Worm (Caenorhabditis elegans) whole organism, midembryonic: Measurements from ENCODE around the gene clec-224.

Experiments
- T22C8.4 ChIP-seq: fragments of 200-800 bp; sonication (Bioruptor generic); IDR thresholded peaks from 2 replicates; pipeline ENCODE4 v1.3.6; 2022; ENCODE audit warnings: missing genetic modification characterization, missing compliant biosample characterization
- cog-1 ChIP-seq: sonication (generic microtip); optimal IDR thresholded peaks from 2 replicates; lab custom pipeline; 2016; ENCODE audit warnings: missing genetic modification characterization, missing compliant biosample characterization
- flt-1 ChIP-seq: fragments of 200-800 bp; sonication (Bioruptor generic); IDR thresholded peaks from 2 replicates; pipeline ENCODE4 v1.3.6; 2022; ENCODE audit warnings: missing genetic modification characterization, missing compliant biosample characterization
- klf-2 ChIP-seq: fragments of 200-800 bp; sonication (Bioruptor generic); conservative IDR thresholded peaks from 2 replicates; pipeline ENCODE4 v1.3.6; 2022; ENCODE audit warnings: missing genetic modification reagents, missing genetic modification characterization, missing compliant biosample characterization
- med-1 ChIP-seq: sonication (generic microtip); optimal IDR thresholded peaks from 2 replicates; lab custom pipeline; 2017; ENCODE audit warnings: missing genetic modification characterization, mild to moderate bottlenecking, missing compliant biosample characterization, antibody characterized with exemption, missing genetic modification reagents; ENCODE audit not compliant: insufficient read depth
- ref-1 ChIP-seq: fragments of 200-800 bp; sonication (Bioruptor generic); conservative IDR thresholded peaks from 2 replicates; pipeline ENCODE4 v1.3.6; 2022; ENCODE audit warnings: missing genetic modification reagents, missing genetic modification characterization, missing compliant biosample characterization
- tab-1 ChIP-seq: fragments of 200-800 bp; sonication (Bioruptor generic); IDR thresholded peaks from 2 replicates; pipeline ENCODE4 v1.3.6; 2022; ENCODE audit warnings: missing genetic modification characterization, missing compliant biosample characterization
- ztf-29 ChIP-seq: fragments of 200-800 bp; sonication (Bioruptor generic); IDR thresholded peaks from 2 replicates; pipeline ENCODE4 v1.3.6; 2022; ENCODE audit warnings: missing genetic modification reagents, missing genetic modification characterization, missing compliant biosample characterization

DNA sequence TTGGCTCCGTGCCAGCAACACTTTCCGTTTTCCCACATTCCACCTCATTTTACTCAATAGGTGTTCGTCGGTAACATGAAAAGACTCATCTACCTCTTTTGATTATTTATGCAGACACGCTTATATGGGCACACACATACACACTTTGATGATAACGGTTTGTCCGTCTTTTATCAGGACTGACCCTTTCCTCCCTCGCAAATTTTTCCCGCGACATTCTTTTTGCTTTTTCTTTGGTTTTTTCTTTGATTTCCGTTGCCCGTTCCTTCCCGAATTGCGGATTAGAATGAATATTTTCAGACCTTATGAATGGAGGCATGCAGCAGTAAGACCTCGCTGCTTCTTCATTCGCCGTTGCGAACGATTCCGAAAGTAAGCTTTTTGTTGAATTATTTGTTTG, 33.8 kb upstream of the clec-224 start, which contains the start of gene vab-8:
- TF ChIP-seq klf-2 (GFP tag; lab: Robert Waterston, UW) = no peak
- no peak for TF ChIP-seq ztf-29 (GFP tag; lab: Robert Waterston, UW)
- no peak for TF ChIP-seq med-1 (GFP tag; lab: Kevin White, UChicago)
- no peak for TF ChIP-seq ref-1 (GFP tag; lab: Robert Waterston, UW)
- TF ChIP-seq cog-1 (tag; lab: Kevin White, UChicago) = no peak
- no peak for TF ChIP-seq flt-1
- TF ChIP-seq T22C8.4 (GFP tag; lab: Robert Waterston, UW) = no peak
- TF ChIP-seq tab-1 (GFP tag; lab: Robert Waterston, UW) = no peak
